Worm (Caenorhabditis elegans) whole organism, L3 larva: ENCODE results near the gene col-145.

Experiments
- ama-1 ChIP-seq: fragments of 150-350 bp; optimal IDR thresholded peaks from 2 replicates; lab custom pipeline; 2018
- ceh-82 ChIP-seq: fragments of 150-350 bp; optimal IDR thresholded peaks from 2 replicates; lab custom pipeline; 2014; ENCODE audit warnings: missing biosample characterization, missing genetic modification characterization
- egl-27 ChIP-seq: sonication (generic microtip); optimal IDR thresholded peaks from 4 replicates; lab custom pipeline; 2017; ENCODE audit warnings: missing biosample characterization, missing genetic modification reagents, missing genetic modification characterization
- elt-2 ChIP-seq: sonication (generic microtip); optimal IDR thresholded peaks from 2 replicates; lab custom pipeline; 2016; ENCODE audit warnings: missing genetic modification reagents, mild to moderate bottlenecking, missing genetic modification characterization, missing compliant biosample characterization
- fos-1 ChIP-seq: fragments of 150-350 bp; optimal IDR thresholded peaks from 2 replicates; lab custom pipeline; 2014; ENCODE audit warnings: missing biosample characterization, missing genetic modification characterization
- lin-39 ChIP-seq: fragments of 150-350 bp; optimal IDR thresholded peaks from 2 replicates; lab custom pipeline; 2018; ENCODE audit warnings: missing biosample characterization, missing genetic modification reagents, missing genetic modification characterization
- nhr-12 ChIP-seq: fragments of 150-350 bp; optimal IDR thresholded peaks from 2 replicates; lab custom pipeline; 2014; ENCODE audit warnings: missing biosample characterization, missing genetic modification characterization
- nhr-237 ChIP-seq: fragments of 150-350 bp; optimal IDR thresholded peaks from 2 replicates; lab custom pipeline; 2014; ENCODE audit warnings: missing biosample characterization, missing genetic modification characterization
- nhr-28 ChIP-seq: fragments of 150-350 bp; optimal IDR thresholded peaks from 2 replicates; lab custom pipeline; 2014; ENCODE audit warnings: missing biosample characterization, missing genetic modification characterization
- nhr-76 ChIP-seq: fragments of 150-350 bp; sonication (generic microtip); optimal IDR thresholded peaks from 5 replicates; lab custom pipeline; 2014; ENCODE audit warnings: missing biosample characterization, missing genetic modification characterization
- pqm-1 ChIP-seq: fragments of 150-350 bp; optimal IDR thresholded peaks from 2 replicates; lab custom pipeline; 2017; ENCODE audit warnings: missing biosample characterization, missing genetic modification characterization, inconsistent platforms
- tbx-2 ChIP-seq: sonication (generic microtip); optimal IDR thresholded peaks from 2 replicates; lab custom pipeline; 2016; ENCODE audit warnings: mild to moderate bottlenecking, missing genetic modification characterization, missing compliant biosample characterization
- unc-62 ChIP-seq: fragments of 150-350 bp; sonication (generic microtip); optimal IDR thresholded peaks from 4 replicates; lab custom pipeline; 2014; ENCODE audit warnings: missing biosample characterization, missing genetic modification reagents, missing genetic modification characterization
- ztf-11 ChIP-seq: fragments of 150-350 bp; optimal IDR thresholded peaks from 2 replicates; lab custom pipeline; 2014; ENCODE audit warnings: missing biosample characterization, missing genetic modification characterization

- TF ChIP-seq ceh-82 (tag; lab: Kevin White, UChicago) (no peak), ama-1 (lab: Kevin White, UChicago) (no peak), unc-62 (no peak), tbx-2 (tag; lab: Kevin White, UChicago) (no peak), nhr-76 (tag; lab: Kevin White, UChicago) (no peak), nhr-12 (tag; lab: Kevin White, UChicago) (no peak), nhr-237 (tag; lab: Kevin White, UChicago) (no peak), ztf-11 (no peak), lin-39 (tag; lab: Kevin White, UChicago) (no peak), fos-1 (no peak), nhr-28 (no peak), egl-27 (tag; lab: Kevin White, UChicago) (no peak), pqm-1 (tag; lab: Kevin White, UChicago) (no peak), elt-2 (no peak)
Observed at ce11 chrV:9124180-9124579, 38.6 kb downstream of the col-145 start, which contains the start of gene F21C10.6.
